Fruit fly (Drosophila melanogaster) whole organism, embryonic: Measurements from ENCODE around the gene CG45100.
A peak's percentile ranks its signal among the peaks of the same experiment; 100 is the strongest.

Experiments
- B-H1 ChIP-seq: fragments of 200-800 bp; sonication (Bioruptor generic); IDR thresholded peaks from 3 replicates; pipeline ENCODE4 v1.3.6; 2022; ENCODE audit warnings: missing biosample characterization, missing genetic modification characterization
- Bteb2 ChIP-seq: fragments of 200-800 bp; sonication (Bioruptor generic); optimal IDR thresholded peaks from 2 replicates; lab custom pipeline; 2016; ENCODE audit warnings: missing biosample characterization, missing genetic modification characterization
- CG10147 ChIP-seq: fragments of 200-800 bp; sonication (Bioruptor generic); optimal IDR thresholded peaks from 2 replicates; lab custom pipeline; 2019; ENCODE audit warnings: missing biosample characterization, mild to moderate bottlenecking, missing genetic modification characterization, moderate library complexity
- CG11085 ChIP-seq: fragments of 200-800 bp; sonication (Bioruptor generic); IDR thresholded peaks from 2 replicates; pipeline ENCODE4 v1.3.6; 2022; ENCODE audit warnings: missing biosample characterization, missing genetic modification characterization
- CG11723 ChIP-seq: fragments of 200-800 bp; sonication (Bioruptor generic); optimal IDR thresholded peaks from 2 replicates; lab custom pipeline; 2017; ENCODE audit warnings: missing biosample characterization, mild to moderate bottlenecking, missing genetic modification characterization
- CG1233 ChIP-seq: fragments of 200-800 bp; sonication (Bioruptor generic); optimal IDR thresholded peaks from 4 replicates; lab custom pipeline; 2018; ENCODE audit warnings: missing biosample characterization, mild to moderate bottlenecking, missing genetic modification characterization
- CG12744 ChIP-seq: fragments of 200-800 bp; sonication (Bioruptor generic); optimal IDR thresholded peaks from 2 replicates; lab custom pipeline; 2016; ENCODE audit warnings: missing biosample characterization, missing genetic modification characterization
- CG14710 ChIP-seq: fragments of 200-800 bp; sonication (Bioruptor generic); optimal IDR thresholded peaks from 3 replicates; lab custom pipeline; 2019; ENCODE audit warnings: missing biosample characterization, mild to moderate bottlenecking, missing genetic modification characterization, moderate library complexity
- CG15269 ChIP-seq: fragments of 200-800 bp; sonication (Bioruptor generic); optimal IDR thresholded peaks from 2 replicates; lab custom pipeline; 2018; ENCODE audit warnings: missing biosample characterization, mild to moderate bottlenecking, missing genetic modification characterization, moderate library complexity
- CG17361 ChIP-seq: fragments of 200-800 bp; sonication (Bioruptor generic); IDR thresholded peaks from 3 replicates; pipeline ENCODE4 v1.3.6; 2022; ENCODE audit warnings: missing biosample characterization, missing genetic modification characterization
- CG17385 ChIP-seq: fragments of 200-800 bp; sonication (Bioruptor generic); optimal IDR thresholded peaks from 3 replicates; lab custom pipeline; 2018; ENCODE audit warnings: missing biosample characterization, mild to moderate bottlenecking, missing genetic modification characterization
- CG1792 ChIP-seq: fragments of 200-800 bp; sonication (Bioruptor generic); optimal IDR thresholded peaks from 2 replicates; lab custom pipeline; 2016; ENCODE audit warnings: missing biosample characterization, missing genetic modification characterization
- CG31365 ChIP-seq: fragments of 200-800 bp; sonication (Bioruptor generic); optimal IDR thresholded peaks from 2 replicates; lab custom pipeline; 2018; ENCODE audit warnings: missing biosample characterization, mild to moderate bottlenecking, missing genetic modification characterization
- CG32772 ChIP-seq: fragments of 200-800 bp; sonication (Bioruptor generic); IDR thresholded peaks from 2 replicates; pipeline ENCODE4 v1.3.6; 2022; ENCODE audit warnings: missing biosample characterization, missing genetic modification characterization
- CG4617 ChIP-seq: fragments of 200-800 bp; sonication (Bioruptor generic); optimal IDR thresholded peaks from 3 replicates; lab custom pipeline; 2016; ENCODE audit warnings: missing biosample characterization, missing genetic modification characterization, borderline replicate concordance
- CG6254 ChIP-seq: fragments of 200-800 bp; sonication (Bioruptor generic); optimal IDR thresholded peaks from 3 replicates; lab custom pipeline; 2017; ENCODE audit warnings: mild to moderate bottlenecking, missing biosample characterization, missing genetic modification reagents, missing genetic modification characterization
- CG6272 ChIP-seq: fragments of 200-800 bp; sonication (Bioruptor generic); IDR thresholded peaks from 2 replicates; pipeline ENCODE4 v1.3.6; 2022; ENCODE audit warnings: missing biosample characterization, missing genetic modification characterization
- CG6791 ChIP-seq: fragments of 200-800 bp; sonication (Bioruptor generic); IDR thresholded peaks from 3 replicates; pipeline ENCODE4 v1.3.6; 2022; ENCODE audit warnings: missing biosample characterization, missing genetic modification characterization; ENCODE audit not compliant: partially characterized antibody
- CG7357 ChIP-seq: fragments of 200-800 bp; sonication (Bioruptor generic); IDR thresholded peaks from 3 replicates; pipeline ENCODE4 v1.3.6; 2022; ENCODE audit warnings: missing biosample characterization, missing genetic modification characterization
- CG7556 ChIP-seq: fragments of 200-800 bp; sonication (Bioruptor generic); optimal IDR thresholded peaks from 2 replicates; lab custom pipeline; 2017; ENCODE audit warnings: missing biosample characterization, mild to moderate bottlenecking, missing genetic modification characterization
- CG7786 ChIP-seq: fragments of 200-800 bp; sonication (Bioruptor generic); optimal IDR thresholded peaks from 2 replicates; lab custom pipeline; 2016; ENCODE audit warnings: missing biosample characterization, missing genetic modification characterization
- CG8281 ChIP-seq: fragments of 200-800 bp; sonication (Bioruptor generic); optimal IDR thresholded peaks from 2 replicates; lab custom pipeline; 2018; ENCODE audit warnings: missing biosample characterization, mild to moderate bottlenecking, missing genetic modification characterization, moderate library complexity
- CG9215 ChIP-seq: fragments of 200-800 bp; sonication (Bioruptor generic); IDR thresholded peaks from 2 replicates; pipeline ENCODE4 v1.3.6; 2022; ENCODE audit warnings: missing biosample characterization, missing genetic modification characterization
- ERR ChIP-seq: fragments of 200-800 bp; sonication (Bioruptor generic); optimal IDR thresholded peaks from 2 replicates; lab custom pipeline; 2016; ENCODE audit warnings: missing biosample characterization, missing genetic modification characterization
- Ets65A ChIP-seq: fragments of 200-800 bp; sonication (Bioruptor generic); peaks from one replicate; lab custom pipeline; 2016; ENCODE audit warnings: missing biosample characterization, missing genetic modification characterization
- Mad ChIP-seq: fragments of 200-800 bp; sonication (Bioruptor generic); optimal IDR thresholded peaks from 2 replicates; lab custom pipeline; 2016; ENCODE audit warnings: missing biosample characterization, missing genetic modification characterization
- Max ChIP-seq: fragments of 200-800 bp; sonication (Bioruptor generic); optimal IDR thresholded peaks from 2 replicates; lab custom pipeline; 2016; ENCODE audit warnings: missing biosample characterization, mild to moderate bottlenecking, missing genetic modification characterization
- Opbp ChIP-seq: fragments of 200-800 bp; sonication (Bioruptor generic); IDR thresholded peaks from 3 replicates; pipeline ENCODE4 v1.3.6; 2022; ENCODE audit warnings: missing biosample characterization, missing genetic modification characterization; ENCODE audit not compliant: partially characterized antibody
- Ptx1 ChIP-seq: fragments of 200-800 bp; sonication (Bioruptor generic); IDR thresholded peaks from 2 replicates; pipeline ENCODE4 v1.3.6; 2022; ENCODE audit warnings: missing biosample characterization, missing genetic modification characterization
- Xrp1 ChIP-seq: fragments of 200-800 bp; sonication (Bioruptor generic); IDR thresholded peaks from 2 replicates; pipeline ENCODE4 v1.3.6; 2022; ENCODE audit warnings: missing biosample characterization, missing genetic modification characterization
- abd-A ChIP-seq: fragments of 200-800 bp; sonication (Bioruptor generic); optimal IDR thresholded peaks from 3 replicates; lab custom pipeline; 2019; ENCODE audit warnings: missing biosample characterization, mild to moderate bottlenecking, missing genetic modification characterization, moderate library complexity
- ap ChIP-seq: fragments of 200-800 bp; sonication (Bioruptor generic); IDR thresholded peaks from 2 replicates; pipeline ENCODE4 v1.3.6; 2022; ENCODE audit warnings: missing biosample characterization, missing genetic modification characterization
- bbx ChIP-seq: fragments of 200-800 bp; sonication (Bioruptor generic); IDR thresholded peaks from 2 replicates; pipeline ENCODE4 v1.3.6; 2022; ENCODE audit warnings: missing biosample characterization, missing genetic modification characterization; ENCODE audit not compliant: partially characterized antibody
- cas ChIP-seq: fragments of 200-800 bp; sonication (Bioruptor generic); IDR thresholded peaks from 2 replicates; pipeline ENCODE4 v1.3.6; 2022; ENCODE audit warnings: missing biosample characterization, missing genetic modification characterization
- chif ChIP-seq, 2 experiments: fragments of 200-800 bp; sonication (Bioruptor generic); optimal IDR thresholded peaks; 3 replicates each; lab custom pipeline; 2016; ENCODE audit warnings: missing biosample characterization in 2 of 2, missing genetic modification characterization in 2 of 2
- fd3F ChIP-seq: fragments of 200-800 bp; sonication (Bioruptor generic); optimal IDR thresholded peaks from 2 replicates; lab custom pipeline; 2018; ENCODE audit warnings: missing biosample characterization, mild to moderate bottlenecking, missing genetic modification characterization, moderate library complexity
- gce ChIP-seq: fragments of 200-800 bp; sonication (Bioruptor generic); IDR thresholded peaks from 3 replicates; pipeline ENCODE4 v1.3.6; 2022; ENCODE audit warnings: missing biosample characterization, missing genetic modification characterization
- jing ChIP-seq: fragments of 200-800 bp; sonication (Bioruptor generic); optimal IDR thresholded peaks from 2 replicates; lab custom pipeline; 2018; ENCODE audit warnings: missing biosample characterization, mild to moderate bottlenecking, missing genetic modification characterization
- knrl ChIP-seq: fragments of 200-800 bp; sonication (Bioruptor generic); IDR thresholded peaks from 3 replicates; pipeline ENCODE4 v1.3.6; 2022; ENCODE audit warnings: missing biosample characterization, missing genetic modification characterization; ENCODE audit not compliant: partially characterized antibody
- lilli ChIP-seq: fragments of 200-800 bp; sonication (Bioruptor generic); optimal IDR thresholded peaks from 3 replicates; lab custom pipeline; 2016; ENCODE audit warnings: missing biosample characterization, missing genetic modification characterization
- nerfin-2 ChIP-seq: fragments of 200-800 bp; sonication (Bioruptor generic); IDR thresholded peaks from 2 replicates; pipeline ENCODE4 v1.3.6; 2022; ENCODE audit warnings: missing biosample characterization, missing genetic modification characterization; ENCODE audit not compliant: partially characterized antibody
- pho ChIP-seq: fragments of 200-800 bp; sonication (Bioruptor generic); optimal IDR thresholded peaks from 2 replicates; lab custom pipeline; 2016; ENCODE audit warnings: missing biosample characterization, missing genetic modification characterization
- phol ChIP-seq: fragments of 200-800 bp; sonication (Bioruptor generic); optimal IDR thresholded peaks from 3 replicates; lab custom pipeline; 2018; ENCODE audit warnings: missing biosample characterization, mild to moderate bottlenecking, missing genetic modification characterization, moderate library complexity
- pros ChIP-seq: fragments of 200-800 bp; sonication (Bioruptor generic); optimal IDR thresholded peaks from 3 replicates; lab custom pipeline; 2019; ENCODE audit warnings: missing biosample characterization, mild to moderate bottlenecking, missing genetic modification characterization, moderate library complexity
- ranshi ChIP-seq: fragments of 200-800 bp; sonication (Bioruptor generic); IDR thresholded peaks from 2 replicates; pipeline ENCODE4 v1.3.6; 2022; ENCODE audit warnings: missing biosample characterization, missing genetic modification characterization
- ro ChIP-seq: fragments of 200-800 bp; sonication (Bioruptor generic); IDR thresholded peaks from 2 replicates; pipeline ENCODE4 v1.3.6; 2022; ENCODE audit warnings: missing biosample characterization, missing genetic modification characterization
- run ChIP-seq: fragments of 200-800 bp; sonication (Bioruptor generic); optimal IDR thresholded peaks from 3 replicates; lab custom pipeline; 2018; ENCODE audit warnings: missing biosample characterization, mild to moderate bottlenecking, missing genetic modification characterization
- sens ChIP-seq: fragments of 200-800 bp; sonication (Bioruptor generic); peaks from one replicate; lab custom pipeline; 2016; ENCODE audit warnings: missing biosample characterization, missing genetic modification characterization
- tll ChIP-seq, 2 experiments: fragments of 200-800 bp in 1 of 2; fragments of >200 bp in 1 of 2; sonication (Bioruptor generic) in 1 of 2; optimal IDR thresholded peaks; 2 replicates each; lab custom pipeline; 2017 to 2019; ENCODE audit warnings: missing biosample characterization in 2 of 2, missing genetic modification characterization in 2 of 2, mild to moderate bottlenecking in 1 of 2, moderate library complexity in 1 of 2
- tna ChIP-seq: fragments of 200-800 bp; sonication (Bioruptor generic); IDR thresholded peaks from 2 replicates; pipeline ENCODE4 v1.3.6; 2022; ENCODE audit warnings: missing biosample characterization, missing genetic modification characterization; ENCODE audit not compliant: partially characterized antibody

The CG45100 gene

dm6 chr3R:5464481-5464880 is 9.9 kb downstream of the CG45100 start, which contains the start of gene PEK (continued):
- TF ChIP-seq sens (GFP tag; lab: Kevin White, UChicago) (no peak), jing (no peak), Mad (GFP tag; lab: Kevin White, UChicago) (no peak), CG14710 (peak; percentile 42), B-H1 (GFP tag; lab: Robert Waterston, UW) (no peak), CG17361 (no peak), phol (tag; lab: Kevin White, UChicago) (peak; percentile 8), Ptx1 (GFP tag; lab: Robert Waterston, UW) (no peak), bbx (GFP tag; lab: Robert Waterston, UW) (no peak), CG11723 (no peak), CG1233 (GFP tag; lab: Kevin White, UChicago) (no peak), CG11085 (GFP tag; lab: Robert Waterston, UW) (no peak), CG8281 (tag; lab: Kevin White, UChicago) (no peak), CG7786 (GFP tag; lab: Kevin White, UChicago) (no peak), CG32772 (GFP tag; lab: Robert Waterston, UW) (no peak), CG6254 (GFP tag; lab: Kevin White, UChicago) (no peak), CG17385 (GFP tag; lab: Kevin White, UChicago) (no peak), nerfin-2 (GFP tag; lab: Robert Waterston, UW) (no peak), gce (GFP tag; lab: Robert Waterston, UW) (no peak), CG6791 (GFP tag; lab: Robert Waterston, UW) (no peak), Xrp1 (no peak), knrl (GFP tag; lab: Robert Waterston, UW) (no peak), Max (no peak), pho (GFP tag; lab: Kevin White, UChicago) (no peak)

dm6 chr3R:5463199-5463949 is 11.0 kb downstream of the CG45100 start:
- TF ChIP-seq Ets65A (GFP tag; lab: Kevin White, UChicago) (no peak), Opbp (GFP tag; lab: Robert Waterston, UW) (no peak), CG31365 (no peak), fd3F (no peak), tna (GFP tag; lab: Robert Waterston, UW) (no peak), CG1792 (GFP tag; lab: Kevin White, UChicago) (no peak), CG9215 (GFP tag; lab: Robert Waterston, UW) (no peak), tll (GFP tag; optimal IDR thresholded peaks at IDR 0.05; lab: Kevin White, UChicago) (peak in 1 of 2 experiments; percentile 41), abd-A (no peak), CG10147 (GFP tag; lab: Kevin White, UChicago) (no peak), pros (GFP tag; lab: Kevin White, UChicago) (peak; percentile 25), CG7357 (GFP tag; lab: Robert Waterston, UW) (no peak), Bteb2 (GFP tag; lab: Kevin White, UChicago) (no peak), run (tag; lab: Kevin White, UChicago) (no peak), ERR (GFP tag; lab: Kevin White, UChicago) (no peak), ranshi (GFP tag; lab: Robert Waterston, UW) (no peak), ap (GFP tag; lab: Robert Waterston, UW) (no peak), CG6272 (GFP tag; lab: Robert Waterston, UW) (no peak), lilli (GFP tag; lab: Kevin White, UChicago) (no peak), CG15269 (tag; lab: Kevin White, UChicago) (no peak), chif (GFP tag; optimal IDR thresholded peaks at IDR 0.05; lab: Kevin White, UChicago) (no peak), CG4617 (peak; percentile 8), CG12744 (no peak), CG7556 (GFP tag; lab: Kevin White, UChicago) (no peak), ro (GFP tag; lab: Robert Waterston, UW) (no peak), cas (GFP tag; lab: Robert Waterston, UW) (no peak)
